Fruit fly (Drosophila melanogaster): ENCODE data around the gene Spn28F.

dm6 chr2L:8213987-8214386, 27.6 kb downstream of the Spn28F start, which contains the start of gene CG8353:
- TF ChIP-seq Hr78 (GFP tag; optimal IDR thresholded peaks at IDR 0.05) (no peak), Sp1 (GFP tag; optimal IDR thresholded peaks at IDR 0.05) (no peak), usp (GFP tag; optimal IDR thresholded peaks at IDR 0.05) (no peak), brk (GFP tag; optimal IDR thresholded peaks at IDR 0.05) (no peak), woc (GFP tag; optimal IDR thresholded peaks at IDR 0.05) (no peak), OdsH (GFP tag; optimal IDR thresholded peaks at IDR 0.05) (no peak), Vsx2 (GFP tag; optimal IDR thresholded peaks at IDR 0.05; ENCODE audit: partially characterized antibody) (no peak), sage (GFP tag; optimal IDR thresholded peaks at IDR 0.05) (no peak), psq (GFP tag; optimal IDR thresholded peaks at IDR 0.05) (no peak)
